Fruit fly (Drosophila melanogaster) whole organism, embryonic: ENCODE results near the gene CG9184.
A peak's percentile ranks its signal among the peaks of the same experiment; 100 is the strongest.

ENCODE experiments used
- Awh ChIP-seq: fragments of 200-800 bp; sonication (Bioruptor generic); IDR thresholded peaks from 2 replicates; pipeline ENCODE4, ENCODE4 v1.3.6; 2022; ENCODE audit warnings: missing biosample characterization, missing genetic modification characterization
- CG10147 ChIP-seq: fragments of 200-800 bp; sonication (Bioruptor generic); optimal IDR thresholded peaks from 2 replicates; lab custom pipeline; 2019; ENCODE audit warnings: missing biosample characterization, mild to moderate bottlenecking, missing genetic modification characterization, moderate library complexity
- CG10959 ChIP-seq: fragments of 200-800 bp; sonication (Bioruptor generic); IDR thresholded peaks from 2 replicates; pipeline ENCODE4 v1.3.6; 2022; ENCODE audit warnings: missing biosample characterization, missing genetic modification characterization
- CG11093 ChIP-seq: fragments of 200-800 bp; sonication (Bioruptor generic); IDR thresholded peaks from 3 replicates; pipeline ENCODE4 v1.3.6; 2022; ENCODE audit warnings: missing biosample characterization, missing genetic modification characterization
- CG11696 ChIP-seq: fragments of 200-800 bp; sonication (Bioruptor generic); IDR thresholded peaks from 2 replicates; pipeline ENCODE4 v1.3.6; 2022; ENCODE audit warnings: missing biosample characterization, missing genetic modification characterization
- CG12155 ChIP-seq: fragments of 200-800 bp; sonication (Bioruptor generic); optimal IDR thresholded peaks from 3 replicates; lab custom pipeline; 2016; ENCODE audit warnings: missing biosample characterization, missing genetic modification characterization
- CG12219 ChIP-seq: fragments of 200-800 bp; sonication (Bioruptor generic); optimal IDR thresholded peaks from 3 replicates; lab custom pipeline; 2018; ENCODE audit warnings: missing biosample characterization, mild to moderate bottlenecking, missing genetic modification characterization
- CG12391 ChIP-seq: fragments of 200-800 bp; sonication (Bioruptor generic); optimal IDR thresholded peaks from 3 replicates; lab custom pipeline; 2018; ENCODE audit warnings: missing biosample characterization, mild to moderate bottlenecking, missing genetic modification characterization, moderate library complexity
- CG12769 ChIP-seq: fragments of 200-800 bp; sonication (Bioruptor generic); optimal IDR thresholded peaks from 2 replicates; lab custom pipeline; 2019; ENCODE audit warnings: missing biosample characterization, mild to moderate bottlenecking, missing genetic modification characterization, moderate library complexity
- CG13296 ChIP-seq: fragments of 200-800 bp; sonication (Bioruptor generic); optimal IDR thresholded peaks from 3 replicates; lab custom pipeline; 2018; ENCODE audit warnings: missing biosample characterization, mild to moderate bottlenecking, missing genetic modification characterization
- CG13624 ChIP-seq: fragments of 200-800 bp; sonication (Bioruptor generic); optimal IDR thresholded peaks from 2 replicates; lab custom pipeline; 2016; ENCODE audit warnings: missing biosample characterization, missing genetic modification characterization
- CG15601 ChIP-seq: fragments of 200-800 bp; sonication (Bioruptor generic); optimal IDR thresholded peaks from 3 replicates; lab custom pipeline; 2019; ENCODE audit warnings: missing biosample characterization, mild to moderate bottlenecking, missing genetic modification characterization, moderate library complexity
- CG17802 ChIP-seq: fragments of 200-800 bp; sonication (Bioruptor generic); optimal IDR thresholded peaks from 2 replicates; lab custom pipeline; 2018; ENCODE audit warnings: missing biosample characterization, mild to moderate bottlenecking, missing genetic modification characterization, moderate library complexity
- CG2120 ChIP-seq: fragments of 200-800 bp; sonication (Bioruptor generic); optimal IDR thresholded peaks from 3 replicates; lab custom pipeline; 2016; ENCODE audit warnings: missing biosample characterization, missing genetic modification characterization
- CG30431 ChIP-seq: fragments of 200-800 bp; sonication (Bioruptor generic); optimal IDR thresholded peaks from 2 replicates; lab custom pipeline; 2017; ENCODE audit warnings: missing biosample characterization, missing genetic modification characterization
- CG3838 ChIP-seq: fragments of 200-800 bp; sonication (Bioruptor generic); optimal IDR thresholded peaks from 3 replicates; lab custom pipeline; 2016; ENCODE audit warnings: missing biosample characterization, missing genetic modification characterization
- CG4360 ChIP-seq: fragments of 200-800 bp; sonication (Bioruptor generic); IDR thresholded peaks from 2 replicates; pipeline ENCODE4 v1.3.6; 2022; ENCODE audit warnings: missing biosample characterization, missing genetic modification characterization
- CG7357 ChIP-seq: fragments of 200-800 bp; sonication (Bioruptor generic); IDR thresholded peaks from 3 replicates; pipeline ENCODE4 v1.3.6; 2022; ENCODE audit warnings: missing biosample characterization, missing genetic modification characterization
- CG7372 ChIP-seq: fragments of 200-800 bp; sonication (Bioruptor generic); IDR thresholded peaks from 2 replicates; pipeline ENCODE4 v1.3.6; 2022; ENCODE audit warnings: missing biosample characterization, missing genetic modification characterization
- CG8478 ChIP-seq: fragments of >200 bp; optimal IDR thresholded peaks from 2 replicates; lab custom pipeline; 2018
- Camta ChIP-seq: fragments of 200-800 bp; sonication (Bioruptor generic); optimal IDR thresholded peaks from 2 replicates; lab custom pipeline; 2016; ENCODE audit warnings: missing biosample characterization, missing genetic modification characterization
- D ChIP-seq, 2 experiments: fragments of 200-800 bp in 1 of 2; fragments of >200 bp in 1 of 2; sonication (Bioruptor generic) in 1 of 2; optimal IDR thresholded peaks; 2 replicates in 1 of 2; 3 replicates in 1 of 2; lab custom pipeline; 2017; ENCODE audit warnings: mild to moderate bottlenecking in 1 of 2, missing biosample characterization in 1 of 2, missing genetic modification characterization in 1 of 2, missing genetic modification reagents in 1 of 2
- Gsc ChIP-seq: fragments of 200-800 bp; sonication (Bioruptor generic); IDR thresholded peaks from 2 replicates; pipeline ENCODE4 v1.3.6; 2022; ENCODE audit warnings: missing biosample characterization, missing genetic modification characterization
- Hr51 ChIP-seq, 2 experiments: fragments of 200-800 bp; sonication (Bioruptor generic); optimal IDR thresholded peaks; 2 replicates in 1 of 2; 3 replicates in 1 of 2; lab custom pipeline; 2016 to 2018; ENCODE audit warnings: missing biosample characterization in 2 of 2, missing genetic modification characterization in 2 of 2, mild to moderate bottlenecking in 1 of 2, moderate library complexity in 1 of 2
- Kr ChIP-seq: fragments of 200-800 bp; sonication (Bioruptor generic); optimal IDR thresholded peaks from 2 replicates; lab custom pipeline; 2017; ENCODE audit warnings: missing biosample characterization, mild to moderate bottlenecking, missing genetic modification characterization
- Lpt ChIP-seq: fragments of >200 bp; optimal IDR thresholded peaks from 2 replicates; lab custom pipeline; 2018; ENCODE audit warnings: missing biosample characterization, missing genetic modification characterization
- Mad ChIP-seq: fragments of 200-800 bp; sonication (Bioruptor generic); optimal IDR thresholded peaks from 2 replicates; lab custom pipeline; 2016; ENCODE audit warnings: missing biosample characterization, missing genetic modification characterization
- NfI ChIP-seq: fragments of 200-800 bp; sonication (Bioruptor generic); optimal IDR thresholded peaks from 3 replicates; lab custom pipeline; 2018; ENCODE audit warnings: missing biosample characterization, mild to moderate bottlenecking, missing genetic modification characterization, moderate library complexity
- Oli ChIP-seq: fragments of 200-800 bp; sonication (Bioruptor generic); optimal IDR thresholded peaks from 2 replicates; lab custom pipeline; 2018; ENCODE audit warnings: missing biosample characterization, mild to moderate bottlenecking, missing genetic modification characterization, moderate library complexity
- Pdp1 ChIP-seq, 2 experiments: fragments of 200-800 bp; sonication (Bioruptor generic); optimal IDR thresholded peaks; 3 replicates each; lab custom pipeline; 2016; ENCODE audit warnings: missing biosample characterization in 2 of 2, missing genetic modification characterization in 2 of 2, mild to moderate bottlenecking in 1 of 2, moderate library complexity in 1 of 2
- Scr ChIP-seq: fragments of 200-800 bp; sonication (Bioruptor generic); IDR thresholded peaks from 2 replicates; pipeline ENCODE4 v1.3.6; 2022; ENCODE audit warnings: missing biosample characterization, missing genetic modification characterization; ENCODE audit not compliant: partially characterized antibody
- Stat92E ChIP-seq, 3 experiments: fragments of >200 bp in 2 of 3; fragments of 200-800 bp in 1 of 3; sonication (Bioruptor generic) in 1 of 3; optimal IDR thresholded peaks; 2 replicates each; lab custom pipeline; 2017 to 2019; ENCODE audit warnings: missing biosample characterization in 3 of 3, missing genetic modification characterization in 3 of 3, mild to moderate bottlenecking in 1 of 3, moderate library complexity in 1 of 3
- ara ChIP-seq: fragments of 200-800 bp; sonication (Bioruptor generic); IDR thresholded peaks from 2 replicates; pipeline ENCODE4 v1.3.6; 2022; ENCODE audit warnings: missing biosample characterization, missing genetic modification characterization
- ase ChIP-seq: fragments of 200-800 bp; sonication (Bioruptor generic); IDR thresholded peaks from 3 replicates; pipeline ENCODE4 v1.3.6; 2022; ENCODE audit warnings: missing biosample characterization, missing genetic modification characterization
- cato ChIP-seq: fragments of 200-800 bp; sonication (Bioruptor generic); optimal IDR thresholded peaks from 2 replicates; lab custom pipeline; 2016; ENCODE audit warnings: missing biosample characterization, missing genetic modification characterization, borderline replicate concordance
- chif ChIP-seq, 2 experiments: fragments of 200-800 bp; sonication (Bioruptor generic); optimal IDR thresholded peaks; 3 replicates each; lab custom pipeline; 2016; ENCODE audit warnings: missing biosample characterization in 2 of 2, missing genetic modification characterization in 2 of 2
- dysf ChIP-seq: fragments of 200-800 bp; sonication (Bioruptor generic); IDR thresholded peaks from 3 replicates; pipeline ENCODE4 v1.3.6; 2022; ENCODE audit warnings: missing biosample characterization, missing genetic modification characterization
- fd102C ChIP-seq: fragments of 200-800 bp; sonication (Bioruptor generic); optimal IDR thresholded peaks from 2 replicates; lab custom pipeline; 2018; ENCODE audit warnings: missing biosample characterization, mild to moderate bottlenecking, missing genetic modification characterization, moderate library complexity
- gcm ChIP-seq: fragments of 200-800 bp; sonication (Bioruptor generic); optimal IDR thresholded peaks from 2 replicates; lab custom pipeline; 2019; ENCODE audit warnings: missing biosample characterization, mild to moderate bottlenecking, missing genetic modification characterization, moderate library complexity
- gcm2 ChIP-seq: fragments of 200-800 bp; sonication (Bioruptor generic); optimal IDR thresholded peaks from 2 replicates; lab custom pipeline; 2016; ENCODE audit warnings: missing biosample characterization, missing genetic modification characterization
- grn ChIP-seq: fragments of 200-800 bp; sonication (Bioruptor generic); optimal IDR thresholded peaks from 3 replicates; lab custom pipeline; 2017; ENCODE audit warnings: missing biosample characterization, missing genetic modification characterization
- jigr1 ChIP-seq: fragments of 200-800 bp; sonication (Bioruptor generic); IDR thresholded peaks from 3 replicates; pipeline ENCODE4 v1.3.6; 2022; ENCODE audit warnings: missing biosample characterization, missing genetic modification characterization
- kni ChIP-seq: fragments of 200-800 bp; sonication (Bioruptor generic); optimal IDR thresholded peaks from 3 replicates; lab custom pipeline; 2017; ENCODE audit warnings: mild to moderate bottlenecking, missing biosample characterization, missing genetic modification reagents, missing genetic modification characterization
- luna ChIP-seq: fragments of 200-800 bp; sonication (Bioruptor generic); optimal IDR thresholded peaks from 2 replicates; lab custom pipeline; 2016; ENCODE audit warnings: missing biosample characterization, missing genetic modification characterization
- repo ChIP-seq: fragments of 200-800 bp; sonication (Bioruptor generic); optimal IDR thresholded peaks from 2 replicates; lab custom pipeline; 2016; ENCODE audit warnings: missing biosample characterization, missing genetic modification characterization
- slbo ChIP-seq: fragments of 200-800 bp; sonication (Bioruptor generic); IDR thresholded peaks from 2 replicates; pipeline ENCODE4 v1.3.6; 2022; ENCODE audit warnings: missing biosample characterization, missing genetic modification characterization
- so ChIP-seq: fragments of 200-800 bp; sonication (Bioruptor generic); IDR thresholded peaks from 3 replicates; pipeline ENCODE4 v1.3.6; 2022; ENCODE audit warnings: missing biosample characterization, missing genetic modification characterization
- ttk ChIP-seq: fragments of 200-800 bp; sonication (Bioruptor generic); IDR thresholded peaks from 2 replicates; pipeline ENCODE4 v2.1.2; 2022; ENCODE audit warnings: missing biosample characterization, missing genetic modification characterization
- zfh2 ChIP-seq: fragments of 200-800 bp; sonication (Bioruptor generic); optimal IDR thresholded peaks from 2 replicates; lab custom pipeline; 2016; ENCODE audit warnings: missing biosample characterization, missing genetic modification characterization

The CG9184 gene

DNA sequence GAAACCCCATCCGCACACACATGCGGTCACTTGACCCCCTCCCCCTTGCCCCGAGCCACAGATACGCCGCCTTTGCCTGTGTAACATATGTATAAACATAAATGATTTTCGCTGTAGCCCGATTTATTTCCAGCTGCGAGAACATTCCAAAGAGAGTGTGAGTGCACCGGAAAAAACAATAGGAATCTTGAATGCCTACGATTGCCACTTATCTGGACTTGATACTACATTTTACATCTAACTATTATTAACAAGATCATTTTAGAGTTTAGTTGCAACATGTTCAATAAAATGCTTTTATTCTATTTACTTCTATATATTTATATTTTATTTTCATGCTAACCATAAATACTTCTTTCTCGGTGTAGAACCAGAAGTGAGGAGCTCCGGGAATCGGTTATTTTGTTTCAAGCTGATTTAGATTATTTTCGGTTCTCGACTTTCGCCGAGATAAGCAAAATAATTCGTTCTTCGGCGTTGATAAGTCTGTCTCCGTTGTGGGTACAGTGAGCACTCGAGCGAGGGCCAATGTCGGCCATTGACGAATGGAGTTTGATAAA lies 22.4 kb downstream of the CG9184 start (continued):
- no peak for TF ChIP-seq zfh2 (GFP tag; lab: Kevin White, UChicago)
- no peak for TF ChIP-seq repo
- peak; percentile 34 for TF ChIP-seq cato (GFP tag; lab: Kevin White, UChicago)
- peak; percentile 74; the same call in 2 of the 3 replicates for TF ChIP-seq ase (GFP tag; lab: Robert Waterston, UW)
- TF ChIP-seq NfI (GFP tag; lab: Kevin White, UChicago): peak; percentile 72
- peak; percentile 38 for TF ChIP-seq Camta (GFP tag; lab: Kevin White, UChicago)
- TF ChIP-seq ttk (GFP tag; lab: Robert Waterston, UW): peak; percentile 48
- TF ChIP-seq CG8478 (lab: Kevin White, UChicago): no peak
- peak; percentile 69 for TF ChIP-seq CG11696 (GFP tag; lab: Robert Waterston, UW)
- TF ChIP-seq CG11093 (GFP tag; lab: Robert Waterston, UW): peak; percentile 55; the same call in 2 of the 3 replicates
- TF ChIP-seq CG13624 (GFP tag; lab: Kevin White, UChicago): peak; percentile 26
- TF ChIP-seq CG2120 (GFP tag; lab: Kevin White, UChicago): peak; percentile 75
- TF ChIP-seq CG12391 (tag; lab: Kevin White, UChicago): peak; percentile 92
- peak; percentile 66; the same call in 2 of the 3 replicates for TF ChIP-seq CG7357 (GFP tag; lab: Robert Waterston, UW)
- TF ChIP-seq ara (GFP tag; lab: Robert Waterston, UW): peak; percentile 92
- peak; percentile 51; the same call in 1 of the 2 replicates for TF ChIP-seq Awh
- peak; percentile 33; the same call in 1 of the 2 replicates for TF ChIP-seq CG7372 (GFP tag; lab: Robert Waterston, UW)
- peak; percentile 76 for TF ChIP-seq CG12155 (GFP tag; lab: Kevin White, UChicago)
- TF ChIP-seq CG12219: peak; percentile 66
- peak; percentile 86 for TF ChIP-seq CG15601
- peak; percentile 66 for TF ChIP-seq CG12769 (tag; lab: Kevin White, UChicago)
- no peak for TF ChIP-seq Kr (GFP tag; lab: Kevin White, UChicago)
- peak; percentile 3 to 55 for TF ChIP-seq chif (GFP tag; optimal IDR thresholded peaks at IDR 0.05; lab: Kevin White, UChicago)
- TF ChIP-seq kni (GFP tag; lab: Kevin White, UChicago): peak; percentile 42
- peak in 1 of 3 experiments; percentile 37 for TF ChIP-seq Stat92E (GFP tag; optimal IDR thresholded peaks at IDR 0.05; lab: Kevin White, UChicago)
- peak; percentile 7 for TF ChIP-seq gcm2
- peak; percentile 60 for TF ChIP-seq CG30431
- peak; percentile 82 for TF ChIP-seq CG10959
- TF ChIP-seq CG13296 (GFP tag; lab: Kevin White, UChicago): peak; percentile 30
- TF ChIP-seq gcm (GFP tag; lab: Kevin White, UChicago): peak; percentile 87
- TF ChIP-seq D (optimal IDR thresholded peaks at IDR 0.05; lab: Kevin White, UChicago): no peak
- TF ChIP-seq D (GFP tag; optimal IDR thresholded peaks at IDR 0.05; lab: Kevin White, UChicago): peak; percentile 87
- TF ChIP-seq Oli (tag; lab: Kevin White, UChicago): peak; percentile 83
- TF ChIP-seq Pdp1 (GFP tag; optimal IDR thresholded peaks at IDR 0.05; lab: Kevin White, UChicago): peak; percentile 3 to 42
- TF ChIP-seq so: no peak; the same call in none of the 3 replicates
- TF ChIP-seq fd102C (GFP tag; lab: Kevin White, UChicago): peak; percentile 41
- peak; percentile 75 for TF ChIP-seq CG10147 (GFP tag; lab: Kevin White, UChicago)
- peak; percentile 27 to 82 for TF ChIP-seq Hr51 (GFP tag; optimal IDR thresholded peaks at IDR 0.05; lab: Kevin White, UChicago)
- TF ChIP-seq Scr (GFP tag; lab: Robert Waterston, UW): no peak
- peak; percentile 29 for TF ChIP-seq CG17802 (tag; lab: Kevin White, UChicago)
- TF ChIP-seq luna (GFP tag; lab: Kevin White, UChicago): no peak
- TF ChIP-seq dysf (GFP tag; lab: Robert Waterston, UW): peak; percentile 79
- TF ChIP-seq Mad (GFP tag; lab: Kevin White, UChicago): peak; percentile 25
- TF ChIP-seq jigr1 (GFP tag; lab: Robert Waterston, UW): 0 out of 3 replicates have a peak, but pooled peaks have one; percentile 34
- TF ChIP-seq CG4360: peak; percentile 69
- TF ChIP-seq CG3838 (GFP tag; lab: Kevin White, UChicago): peak; percentile 30
- TF ChIP-seq slbo (GFP tag; lab: Robert Waterston, UW): peak; percentile 68
- no peak for TF ChIP-seq Lpt (GFP tag; lab: Kevin White, UChicago)
- TF ChIP-seq grn (GFP tag; lab: Kevin White, UChicago): peak; percentile 80
- peak; percentile 58 for TF ChIP-seq Gsc (GFP tag; lab: Robert Waterston, UW)
